Fruit fly (Drosophila melanogaster): ENCODE data around the gene Ir94b.

Ir94b gene

dm6 chr3R:22145425-22146411, 28.7 kb upstream of the Ir94b start (continued):
- TF ChIP-seq CG4617 (GFP tag; optimal IDR thresholded peaks at IDR 0.05; ENCODE audit: borderline replicate concordance) (peak; percentile 14), Poxn (GFP tag; IDR thresholded peaks at IDR 0.05) (no peak), jigr1 (GFP tag; IDR thresholded peaks at IDR 0.05) (peak; percentile 32; the same call in 1 of the 3 replicates), chm (GFP tag; IDR thresholded peaks at IDR 0.05) (peak; percentile 95), CG14050 (GFP tag; IDR thresholded peaks at IDR 0.05) (peak; percentile 57; the same call in 2 of the 3 replicates), CG10565 (GFP tag; optimal IDR thresholded peaks at IDR 0.05) (peak; percentile 33), fru (optimal IDR thresholded peaks at IDR 0.05) (no peak), slbo (GFP tag; IDR thresholded peaks at IDR 0.05) (peak; percentile 31; the same call in 1 of the 2 replicates), lmd (GFP tag; IDR thresholded peaks at IDR 0.05) (peak; percentile 83), CG18011 (GFP tag; optimal IDR thresholded peaks at IDR 0.05) (peak; percentile 5), pita (GFP tag; optimal IDR thresholded peaks at IDR 0.05) (no peak), tll (GFP tag; optimal IDR thresholded peaks at IDR 0.05) (peak in 1 of 2 experiments; percentile 81), CG34224 (GFP tag; IDR thresholded peaks at IDR 0.05; ENCODE audit: partially characterized antibody) (no peak), CG8089 (GFP tag; optimal IDR thresholded peaks at IDR 0.05) (peak; percentile 25), Hr3 (GFP tag; optimal IDR thresholded peaks at IDR 0.05) (peak; percentile 70), sim (GFP tag; IDR thresholded peaks at IDR 0.05) (peak; percentile 84), ttk (GFP tag; IDR thresholded peaks at IDR 0.05) (peak; percentile 87), zf30C (GFP tag; optimal IDR thresholded peaks at IDR 0.05) (no peak), CG14667 (GFP tag; IDR thresholded peaks at IDR 0.05) (peak; percentile 72), prd (optimal IDR thresholded peaks at IDR 0.05) (no peak), prd (GFP tag; IDR thresholded peaks at IDR 0.05) (peak; percentile 95), ken (GFP tag; IDR thresholded peaks at IDR 0.05) (peak; percentile 83), CG33213 (GFP tag; optimal IDR thresholded peaks at IDR 0.05) (peak; percentile 69), CG2875 (GFP tag; optimal IDR thresholded peaks at IDR 0.05) (peak; percentile 71), CG15696 (tag; optimal IDR thresholded peaks at IDR 0.05) (peak; percentile 77), CG4424 (GFP tag; optimal IDR thresholded peaks at IDR 0.05) (peak; percentile 76), CG34422 (GFP tag; IDR thresholded peaks at IDR 0.05) (peak; percentile 82; the same call in 2 of the 3 replicates), CG9609 (GFP tag; optimal IDR thresholded peaks at IDR 0.05) (peak; percentile 58), CG17912 (GFP tag; optimal IDR thresholded peaks at IDR 0.05) (no peak), bbx (GFP tag; IDR thresholded peaks at IDR 0.05; ENCODE audit: partially characterized antibody) (no peak), aop (GFP tag; IDR thresholded peaks at IDR 0.05) (no peak), CG5953 (GFP tag; IDR thresholded peaks at IDR 0.05) (peak; percentile 76), CG10979 (tag; optimal IDR thresholded peaks at IDR 0.05) (peak; percentile 89), chif (GFP tag; optimal IDR thresholded peaks at IDR 0.05) (peak; percentile 61 to 75), CG7839 (tag; optimal IDR thresholded peaks at IDR 0.05) (peak; percentile 86), CG10462 (GFP tag; optimal IDR thresholded peaks at IDR 0.05) (peak; percentile 48), nerfin-1 (tag; optimal IDR thresholded peaks at IDR 0.05) (peak; percentile 84), jing (GFP tag; optimal IDR thresholded peaks at IDR 0.05) (peak; percentile 66), CG14014 (GFP tag; IDR thresholded peaks at IDR 0.05) (peak; percentile 61; the same call in 1 of the 2 replicates), Gsc (GFP tag; IDR thresholded peaks at IDR 0.05) (peak; percentile 67), CG14441 (GFP tag; IDR thresholded peaks at IDR 0.05) (peak; percentile 79), CG12942 (GFP tag; optimal IDR thresholded peaks at IDR 0.05) (peak; percentile 44), CG7987 (GFP tag; optimal IDR thresholded peaks at IDR 0.05) (peak; percentile 45), zen2 (GFP tag; IDR thresholded peaks at IDR 0.05; ENCODE audit: partially characterized antibody) (no peak), gcm2 (GFP tag; optimal IDR thresholded peaks at IDR 0.05) (peak; percentile 53), CG15514 (GFP tag; optimal IDR thresholded peaks at IDR 0.05) (no peak), CG9817 (tag; optimal IDR thresholded peaks at IDR 0.05) (peak; percentile 62), ac (GFP tag; optimal IDR thresholded peaks at IDR 0.05) (peak; percentile 73)

Data from whole organism, embryonic.